Fruit fly (Drosophila melanogaster) S2 (cell line): ENCODE data around the gene CG1840.

Experiments
- CG8478 ChIP-seq: fragments of >200 bp; optimal IDR thresholded peaks from 2 replicates; lab custom pipeline; 2018
- CTCF ChIP-seq, 2 experiments: fragments of >200 bp; optimal IDR thresholded peaks; 2 replicates each; lab custom pipeline; 2018

- TF ChIP-seq CG8478 = no peak
- TF ChIP-seq CTCF (optimal IDR thresholded peaks at IDR 0.05; lab: Kevin White, UChicago) = no peak
These were observed 27.0 kb downstream of the CG1840 start for dm6 chrX:11915154-11915593.
